Fruit fly (Drosophila melanogaster) whole organism, prepupa: Measurements from ENCODE around the gene Tollo.

Experiments
- CG1621 ChIP-seq: fragments of 200-800 bp; sonication (Bioruptor generic); optimal IDR thresholded peaks from 3 replicates; lab custom pipeline; 2018; ENCODE audit warnings: missing biosample characterization, mild to moderate bottlenecking, missing genetic modification characterization
- CG3919 ChIP-seq: fragments of 200-800 bp; sonication (Bioruptor generic); optimal IDR thresholded peaks from 3 replicates; lab custom pipeline; 2016; ENCODE audit warnings: missing biosample characterization, missing genetic modification characterization
- Eip78C ChIP-seq: fragments of 200-800 bp; sonication (Bioruptor generic); peaks from one replicate; lab custom pipeline; 2016; ENCODE audit warnings: missing biosample characterization, missing genetic modification characterization
- OdsH ChIP-seq: fragments of 200-800 bp; sonication (Bioruptor generic); optimal IDR thresholded peaks from 3 replicates; lab custom pipeline; 2016; ENCODE audit warnings: missing biosample characterization, missing genetic modification characterization
- ss ChIP-seq, 2 experiments: fragments of 200-800 bp; sonication (Bioruptor generic); optimal IDR thresholded peaks; 2 replicates in 1 of 2; 3 replicates in 1 of 2; lab custom pipeline; 2017 to 2018; ENCODE audit warnings: mild to moderate bottlenecking in 2 of 2, missing biosample characterization in 2 of 2, missing genetic modification characterization in 2 of 2, moderate library complexity in 1 of 2

dm6 chr3L:15286948-15287347 lies 51.5 kb downstream of the Tollo start:
- TF ChIP-seq OdsH (no peak), ss (GFP tag; optimal IDR thresholded peaks at IDR 0.05; lab: Kevin White, UChicago) (no peak), CG1621 (tag; lab: Kevin White, UChicago) (no peak), CG3919 (no peak), Eip78C (GFP tag; lab: Kevin White, UChicago) (no peak)
